Worm (Caenorhabditis elegans) whole organism, L3 larva: Measurements from ENCODE around the gene Y73B6A.3.

Experiments used
- R02D3.7 ChIP-seq: fragments of 150-350 bp; optimal IDR thresholded peaks from 2 replicates; lab custom pipeline; 2014; ENCODE audit warnings: missing biosample characterization, missing genetic modification characterization
- aly-2 ChIP-seq: fragments of 150-350 bp; optimal IDR thresholded peaks from 2 replicates; lab custom pipeline; 2014; ENCODE audit warnings: missing biosample characterization, missing genetic modification characterization
- ceh-16 ChIP-seq: sonication (generic microtip); optimal IDR thresholded peaks from 2 replicates; lab custom pipeline; 2017; ENCODE audit warnings: missing biosample characterization, missing genetic modification characterization
- egl-27 ChIP-seq: sonication (generic microtip); optimal IDR thresholded peaks from 4 replicates; lab custom pipeline; 2017; ENCODE audit warnings: missing biosample characterization, missing genetic modification reagents, missing genetic modification characterization
- fos-1 ChIP-seq: fragments of 150-350 bp; optimal IDR thresholded peaks from 2 replicates; lab custom pipeline; 2014; ENCODE audit warnings: missing biosample characterization, missing genetic modification characterization
- pqm-1 ChIP-seq: fragments of 150-350 bp; optimal IDR thresholded peaks from 2 replicates; lab custom pipeline; 2017; ENCODE audit warnings: missing biosample characterization, missing genetic modification characterization, inconsistent platforms
- skn-1 ChIP-seq: fragments of 150-350 bp; optimal IDR thresholded peaks from 2 replicates; lab custom pipeline; 2014; ENCODE audit warnings: missing biosample characterization, missing genetic modification characterization
- zag-1 ChIP-seq: fragments of 150-350 bp; optimal IDR thresholded peaks from 2 replicates; lab custom pipeline; 2014; ENCODE audit warnings: missing biosample characterization, missing genetic modification characterization
- ztf-11 ChIP-seq: fragments of 150-350 bp; optimal IDR thresholded peaks from 2 replicates; lab custom pipeline; 2014; ENCODE audit warnings: missing biosample characterization, missing genetic modification characterization
- ztf-4 ChIP-seq: fragments of 150-350 bp; optimal IDR thresholded peaks from 2 replicates; lab custom pipeline; 2014; ENCODE audit warnings: missing biosample characterization, missing genetic modification characterization

- no peak for TF ChIP-seq skn-1
- TF ChIP-seq zag-1, result no peak
- TF ChIP-seq aly-2, result no peak
- no peak for TF ChIP-seq pqm-1 (tag; lab: Kevin White, UChicago)
- no peak for TF ChIP-seq ztf-11
- TF ChIP-seq ceh-16 (tag; lab: Kevin White, UChicago), result no peak
- TF ChIP-seq fos-1 (tag; lab: Kevin White, UChicago), result no peak
- TF ChIP-seq egl-27 (tag; lab: Kevin White, UChicago), result no peak
- TF ChIP-seq R02D3.7, result no peak
- TF ChIP-seq ztf-4, result no peak
Observed at ce11 chrIV:6751213-6751612, 11.1 kb upstream of the Y73B6A.3 start.
